Worm (Caenorhabditis elegans) whole organism, young adult: ENCODE data around the gene C01G12.16.

ENCODE experiments used
- B0035.1 ChIP-seq: sonication (generic microtip); optimal IDR thresholded peaks from 2 replicates; lab custom pipeline; 2016; ENCODE audit warnings: missing genetic modification characterization, mild to moderate bottlenecking, missing compliant biosample characterization, missing genotype, missing genetic modification reagents
- B0336.3 ChIP-seq: fragments of 200-800 bp; sonication (Bioruptor generic); IDR thresholded peaks from 2 replicates; pipeline ENCODE4 v1.3.6; 2022; ENCODE audit warnings: missing genetic modification characterization, missing compliant biosample characterization
- D2030.7 ChIP-seq: fragments of 200-800 bp; sonication (Bioruptor generic); IDR thresholded peaks from 2 replicates; pipeline ENCODE4 v1.3.6; 2022; ENCODE audit warnings: missing genetic modification reagents, missing genetic modification characterization, missing compliant biosample characterization
- F10E7.11 ChIP-seq: sonication (generic microtip); optimal IDR thresholded peaks from 2 replicates; lab custom pipeline; 2017; ENCODE audit warnings: mild to moderate bottlenecking, missing genetic modification characterization, moderate library complexity, missing compliant biosample characterization
- F37B4.10 ChIP-seq: fragments of 200-800 bp; sonication (Bioruptor generic); IDR thresholded peaks from 2 replicates; pipeline ENCODE4 v1.3.6; 2022; ENCODE audit warnings: missing genetic modification characterization, missing compliant biosample characterization
- F52B5.7 ChIP-seq: sonication (generic microtip); optimal IDR thresholded peaks from 2 replicates; lab custom pipeline; 2016; ENCODE audit warnings: mild to moderate bottlenecking, missing genetic modification characterization, missing compliant biosample characterization
- F57A8.1 ChIP-seq: fragments of 200-800 bp; sonication (Bioruptor generic); optimal IDR thresholded peaks from 2 replicates; lab custom pipeline; 2018; ENCODE audit warnings: mild to moderate bottlenecking, missing genetic modification characterization, moderate library complexity, missing compliant biosample characterization
- K12H6.12 ChIP-seq: fragments of 200-800 bp; sonication (Bioruptor generic); optimal IDR thresholded peaks from 2 replicates; lab custom pipeline; 2018; ENCODE audit warnings: mild to moderate bottlenecking, missing genetic modification characterization, missing compliant biosample characterization
- Y53F4B.3 ChIP-seq: fragments of 200-800 bp; sonication (Bioruptor generic); IDR thresholded peaks from 2 replicates; pipeline ENCODE4 v1.3.6; 2022; ENCODE audit warnings: missing genetic modification reagents, missing genetic modification characterization, missing compliant biosample characterization
- Y67H2A.10 ChIP-seq: fragments of 200-800 bp; sonication (Bioruptor generic); conservative IDR thresholded peaks from 2 replicates; pipeline ENCODE4 v1.3.6; 2022; ENCODE audit warnings: missing genetic modification reagents, missing genetic modification characterization, missing compliant biosample characterization
- Y95B8A.8 ChIP-seq: fragments of 200-800 bp; sonication (Bioruptor generic); IDR thresholded peaks from 2 replicates; pipeline ENCODE4 v1.3.6; 2022; ENCODE audit warnings: missing genetic modification reagents, missing genetic modification characterization, missing compliant biosample characterization
- ZK185.1 ChIP-seq: sonication (generic microtip); optimal IDR thresholded peaks from 2 replicates; lab custom pipeline; 2016; ENCODE audit warnings: mild to moderate bottlenecking, missing genetic modification characterization, missing compliant biosample characterization; ENCODE audit not compliant: poor library complexity, severe bottlenecking
- ama-1 ChIP-seq, 3 experiments: fragments of 150-350 bp in 1 of 3; sonication (generic microtip) in 2 of 3; optimal IDR thresholded peaks; 2 replicates each; lab custom pipeline; 2014 to 2018; ENCODE audit warnings: missing biosample characterization in 2 of 3, missing genetic modification characterization in 2 of 3, missing genetic modification reagents in 2 of 3
- aptf-3 ChIP-seq: fragments of 200-800 bp; sonication (Bioruptor generic); IDR thresholded peaks from 2 replicates; pipeline ENCODE4 v1.3.6; 2022; ENCODE audit warnings: missing genetic modification characterization, missing compliant biosample characterization
- atf-7 ChIP-seq: sonication (generic microtip); optimal IDR thresholded peaks from 2 replicates; lab custom pipeline; 2017; ENCODE audit warnings: mild to moderate bottlenecking, missing genetic modification characterization, missing compliant biosample characterization
- cebp-1 ChIP-seq, 2 experiments: fragments of 200-800 bp in 1 of 2; sonication (Bioruptor generic) in 1 of 2; sonication (generic microtip) in 1 of 2; IDR thresholded peaks in 1 of 2; optimal IDR thresholded peaks in 1 of 2; 2 replicates each; pipeline versions ENCODE4 v1.3.6 to Lab custom; 2017 to 2022; ENCODE audit warnings: missing compliant biosample characterization in 2 of 2, missing genetic modification characterization in 2 of 2, mild to moderate bottlenecking in 1 of 2, missing genetic modification reagents in 1 of 2, moderate library complexity in 1 of 2
- ceh-27 ChIP-seq: fragments of 200-800 bp; sonication (Bioruptor generic); optimal IDR thresholded peaks from 2 replicates; lab custom pipeline; 2018; ENCODE audit warnings: mild to moderate bottlenecking, missing genetic modification characterization, moderate library complexity, missing compliant biosample characterization
- ceh-58 ChIP-seq: fragments of 200-800 bp; sonication (Bioruptor generic); IDR thresholded peaks from 2 replicates; pipeline ENCODE4 v1.3.6; 2022; ENCODE audit warnings: missing genetic modification characterization, missing compliant biosample characterization
- dox-1 ChIP-seq: fragments of 200-800 bp; sonication (Bioruptor generic); IDR thresholded peaks from 2 replicates; pipeline ENCODE4 v1.3.6; 2022; ENCODE audit warnings: missing genetic modification reagents, missing genetic modification characterization, missing compliant biosample characterization
- dpff-1 ChIP-seq: sonication (generic microtip); optimal IDR thresholded peaks from 2 replicates; lab custom pipeline; 2017; ENCODE audit warnings: mild to moderate bottlenecking, missing genetic modification characterization, missing compliant biosample characterization
- dpl-1 ChIP-seq: fragments of 150-350 bp; optimal IDR thresholded peaks from 2 replicates; lab custom pipeline; 2014; ENCODE audit warnings: missing biosample characterization, missing genetic modification reagents, missing genetic modification characterization
- efl-1 ChIP-seq: fragments of 150-350 bp; optimal IDR thresholded peaks from 2 replicates; lab custom pipeline; 2014; ENCODE audit warnings: missing biosample characterization, missing genetic modification reagents, missing genetic modification characterization
- ekl-4 ChIP-seq: fragments of 200-800 bp; sonication (Bioruptor generic); IDR thresholded peaks from 2 replicates; pipeline ENCODE4 v1.3.6; 2022; ENCODE audit warnings: missing genetic modification reagents, missing genetic modification characterization, missing compliant biosample characterization
- him-1 ChIP-seq: sonication (generic microtip); optimal IDR thresholded peaks from 2 replicates; lab custom pipeline; 2016; ENCODE audit warnings: missing genotype, missing genetic modification reagents, missing genetic modification characterization, missing compliant biosample characterization
- hmg-1.2 ChIP-seq: fragments of 200-800 bp; sonication (Bioruptor generic); IDR thresholded peaks from 2 replicates; pipeline ENCODE4 v1.3.6; 2022; ENCODE audit warnings: missing genetic modification reagents, missing genetic modification characterization, missing compliant biosample characterization
- hrde-1 ChIP-seq: sonication (generic microtip); optimal IDR thresholded peaks from 2 replicates; lab custom pipeline; 2016; ENCODE audit warnings: missing genetic modification characterization, mild to moderate bottlenecking, missing compliant biosample characterization, moderate library complexity, missing genotype, missing genetic modification reagents, borderline replicate concordance
- lin-35 ChIP-seq, 3 experiments: fragments of 150-350 bp in 2 of 3; sonication (generic microtip) in 1 of 3; optimal IDR thresholded peaks; 2 replicates each; lab custom pipeline; 2014 to 2018; ENCODE audit warnings: missing biosample characterization in 3 of 3, missing genetic modification characterization in 3 of 3, missing genetic modification reagents in 3 of 3
- lin-40 ChIP-seq: sonication (generic microtip); optimal IDR thresholded peaks from 2 replicates; lab custom pipeline; 2016; ENCODE audit warnings: missing genetic modification characterization, mild to moderate bottlenecking, missing compliant biosample characterization, missing genotype, missing genetic modification reagents
- lin-54 ChIP-seq: fragments of 200-800 bp; sonication (Bioruptor generic); optimal IDR thresholded peaks from 2 replicates; lab custom pipeline; 2018; ENCODE audit warnings: mild to moderate bottlenecking, missing genetic modification characterization, missing compliant biosample characterization
- madf-10 ChIP-seq: sonication (generic microtip); optimal IDR thresholded peaks from 2 replicates; lab custom pipeline; 2016; ENCODE audit warnings: mild to moderate bottlenecking, missing genetic modification characterization, missing compliant biosample characterization
- mcd-1 ChIP-seq: fragments of 200-800 bp; sonication (Bioruptor generic); IDR thresholded peaks from 2 replicates; pipeline ENCODE4 v1.3.6; 2022; ENCODE audit warnings: missing genetic modification reagents, missing genetic modification characterization, missing compliant biosample characterization
- mes-4 ChIP-seq: sonication (generic microtip); optimal IDR thresholded peaks from 2 replicates; lab custom pipeline; 2016; ENCODE audit warnings: missing genotype, missing genetic modification characterization, missing compliant biosample characterization
- pbrm-1 ChIP-seq: fragments of 200-800 bp; sonication (Bioruptor generic); IDR thresholded peaks from 2 replicates; pipeline ENCODE4 v1.3.6; 2022; ENCODE audit warnings: missing genetic modification reagents, missing genetic modification characterization, missing compliant biosample characterization
- pha-4 ChIP-seq: fragments of 150-350 bp; sonication (generic microtip); optimal IDR thresholded peaks from 2 replicates; lab custom pipeline; 2014; ENCODE audit warnings: missing biosample characterization, missing genetic modification reagents, missing genetic modification characterization
- rcor-1 ChIP-seq: fragments of 200-800 bp; sonication (Bioruptor generic); IDR thresholded peaks from 2 replicates; pipeline ENCODE4 v1.3.6; 2022; ENCODE audit warnings: missing genetic modification reagents, missing genetic modification characterization, missing compliant biosample characterization
- repo-1 ChIP-seq: sonication (generic microtip); optimal IDR thresholded peaks from 2 replicates; lab custom pipeline; 2017; ENCODE audit warnings: mild to moderate bottlenecking, missing genetic modification characterization, missing compliant biosample characterization
- rpc-1 ChIP-seq, 2 experiments: fragments of 150-350 bp in 1 of 2; sonication (generic microtip) in 1 of 2; optimal IDR thresholded peaks; 2 replicates each; lab custom pipeline; 2014 to 2018; ENCODE audit warnings: missing biosample characterization in 1 of 2, missing genetic modification characterization in 1 of 2, missing genetic modification reagents in 1 of 2, missing genotype in 1 of 2
- snpc-1.1 ChIP-seq: sonication (generic microtip); optimal IDR thresholded peaks from 2 replicates; lab custom pipeline; 2017; ENCODE audit warnings: missing genetic modification characterization, mild to moderate bottlenecking, missing compliant biosample characterization, antibody characterized with exemption, moderate library complexity, missing genotype, missing genetic modification reagents; ENCODE audit not compliant: insufficient read depth
- snpc-4 ChIP-seq, 5 experiments: fragments of 150-350 bp in 1 of 5; sonication (generic microtip) in 4 of 5; optimal IDR thresholded peaks; 2 replicates each; lab custom pipeline; 2014 to 2018; ENCODE audit warnings: missing genetic modification characterization in 5 of 5, missing biosample characterization in 3 of 5, antibody characterized with exemption in 2 of 5, mild to moderate bottlenecking in 2 of 5, missing compliant biosample characterization in 2 of 5, missing genotype in 2 of 5, moderate library complexity in 2 of 5, missing genetic modification reagents in 1 of 5
- somi-1 ChIP-seq: fragments of 200-800 bp; sonication (Bioruptor generic); optimal IDR thresholded peaks from 2 replicates; lab custom pipeline; 2018; ENCODE audit warnings: mild to moderate bottlenecking, missing genetic modification characterization, missing compliant biosample characterization
- sptf-2 ChIP-seq: fragments of 200-800 bp; sonication (Bioruptor generic); optimal IDR thresholded peaks from 2 replicates; lab custom pipeline; 2018; ENCODE audit warnings: mild to moderate bottlenecking, missing genetic modification characterization, missing compliant biosample characterization
- tbx-9 ChIP-seq: sonication (generic microtip); optimal IDR thresholded peaks from 2 replicates; lab custom pipeline; 2016; ENCODE audit warnings: borderline replicate concordance, missing genetic modification characterization, inconsistent platforms, missing compliant biosample characterization
- unc-62 ChIP-seq: fragments of 150-350 bp; optimal IDR thresholded peaks from 2 replicates; lab custom pipeline; 2014; ENCODE audit warnings: missing biosample characterization, missing genetic modification reagents, missing genetic modification characterization
- ztf-26 ChIP-seq: sonication (generic microtip); optimal IDR thresholded peaks from 2 replicates; lab custom pipeline; 2017; ENCODE audit warnings: missing genetic modification characterization, missing compliant biosample characterization
- ztf-28 ChIP-seq: fragments of 200-800 bp; sonication (Bioruptor generic); IDR thresholded peaks from 2 replicates; pipeline ENCODE4 v1.3.6; 2022; ENCODE audit warnings: missing genetic modification reagents, missing genetic modification characterization, missing compliant biosample characterization
- ztf-6 ChIP-seq: fragments of 200-800 bp; sonication (Bioruptor generic); IDR thresholded peaks from 2 replicates; pipeline ENCODE4 v1.3.6; 2022; ENCODE audit warnings: missing genetic modification reagents, missing genetic modification characterization, missing compliant biosample characterization

Gene C01G12.16

DNA sequence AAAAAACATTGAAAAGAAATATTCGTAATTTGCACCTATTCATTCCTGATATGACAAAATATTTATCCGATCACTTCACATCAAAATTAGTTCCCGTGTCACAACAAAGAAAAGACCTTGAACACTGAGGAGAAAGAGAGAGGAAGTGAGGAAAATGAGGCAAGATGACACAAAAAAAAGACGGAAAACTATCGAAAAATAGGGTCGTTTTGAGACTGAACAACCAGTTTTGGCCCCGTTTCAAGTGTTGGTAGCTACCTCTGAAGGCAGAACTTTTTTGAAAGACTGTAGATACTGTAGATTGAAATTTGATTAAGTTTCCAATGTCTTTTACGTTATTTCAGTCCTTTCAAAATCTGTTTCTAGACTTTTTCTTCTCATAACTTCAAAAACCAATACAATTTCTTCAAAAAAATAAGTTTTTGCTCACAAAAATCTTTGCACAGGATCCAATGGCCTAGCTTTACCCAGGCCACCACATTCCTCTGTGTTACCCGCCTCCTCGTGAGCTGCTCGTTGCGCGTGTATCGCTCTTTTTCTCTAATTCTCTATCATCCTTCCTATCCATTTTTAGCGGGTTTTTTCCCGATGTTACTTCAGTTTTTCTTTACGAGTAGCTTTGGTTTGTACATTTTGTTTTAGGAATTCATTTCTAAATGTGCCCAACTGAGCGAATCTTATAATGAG is 35.4 kb downstream of the C01G12.16 start:
- no peak for TF ChIP-seq F37B4.10 (GFP tag; lab: Robert Waterston, UW)
- TF ChIP-seq F52B5.7 (tag; lab: Kevin White, UChicago): no peak
- peak; percentile 26 for TF ChIP-seq K12H6.12 (tag; lab: Kevin White, UChicago)
- no peak for TF ChIP-seq cebp-1 (GFP tag; IDR thresholded peaks at IDR 0.05; lab: Robert Waterston, UW)
- peak; percentile 45 for TF ChIP-seq cebp-1 (tag; optimal IDR thresholded peaks at IDR 0.05; lab: Kevin White, UChicago)
- no peak for TF ChIP-seq madf-10 (tag; lab: Kevin White, UChicago)
- TF ChIP-seq ama-1 (optimal IDR thresholded peaks at IDR 0.05; lab: Kevin White, UChicago): no peak
- TF ChIP-seq ama-1 (GFP tag; optimal IDR thresholded peaks at IDR 0.05; lab: Kevin White, UChicago): no peak
- no peak for TF ChIP-seq rpc-1 (optimal IDR thresholded peaks at IDR 0.05; lab: Kevin White, UChicago)
- TF ChIP-seq rpc-1 (tag; optimal IDR thresholded peaks at IDR 0.05; lab: Kevin White, UChicago): no peak
- TF ChIP-seq B0035.1: no peak
- no peak for TF ChIP-seq rcor-1 (GFP tag; lab: Robert Waterston, UW)
- no peak for TF ChIP-seq ztf-28 (GFP tag; lab: Robert Waterston, UW)
- TF ChIP-seq unc-62 (GFP tag; lab: Kevin White, UChicago): no peak
- TF ChIP-seq mcd-1 (GFP tag; lab: Robert Waterston, UW): 0 out of 2 replicates have a peak, but pooled peaks have one; percentile 25
- TF ChIP-seq hrde-1: no peak
- TF ChIP-seq Y95B8A.8 (GFP tag; lab: Robert Waterston, UW): no peak
- 0 out of 2 replicates have a peak, but pooled peaks have one; percentile 13 for TF ChIP-seq ztf-6 (GFP tag; lab: Robert Waterston, UW)
- TF ChIP-seq tbx-9 (tag; lab: Kevin White, UChicago): no peak
- TF ChIP-seq dox-1: 0 out of 2 replicates have a peak, but pooled peaks have one; percentile 20
- TF ChIP-seq lin-40: no peak
- TF ChIP-seq ztf-26 (tag; lab: Kevin White, UChicago): no peak
- no peak for TF ChIP-seq repo-1 (tag; lab: Kevin White, UChicago)
- TF ChIP-seq Y67H2A.10 (GFP tag; lab: Robert Waterston, UW): 0 out of 2 replicates have a peak, but pooled peaks have one; percentile 14
- TF ChIP-seq ZK185.1: peak; percentile 11
- no peak for TF ChIP-seq snpc-4 (GFP tag; optimal IDR thresholded peaks at IDR 0.05; lab: Kevin White, UChicago)
- TF ChIP-seq snpc-4 (tag; optimal IDR thresholded peaks at IDR 0.05; lab: Kevin White, UChicago): no peak
- TF ChIP-seq aptf-3 (GFP tag; lab: Robert Waterston, UW): no peak
- TF ChIP-seq hmg-1.2 (GFP tag; lab: Robert Waterston, UW): peak; percentile 66; the same call in 1 of the 2 replicates
- TF ChIP-seq dpff-1 (tag; lab: Kevin White, UChicago): no peak
- no peak for TF ChIP-seq F10E7.11
- TF ChIP-seq ekl-4: peak; percentile 31; the same call in 1 of the 2 replicates
- no peak for TF ChIP-seq ceh-58 (GFP tag; lab: Robert Waterston, UW)
- peak; percentile 19 for TF ChIP-seq ceh-27 (GFP tag; lab: Kevin White, UChicago)
- peak in 1 of 3 experiments; percentile 23 for TF ChIP-seq lin-35 (GFP tag; optimal IDR thresholded peaks at IDR 0.05; lab: Kevin White, UChicago)
- peak; percentile 57 for TF ChIP-seq efl-1 (GFP tag; lab: Kevin White, UChicago)
- TF ChIP-seq dpl-1 (GFP tag; lab: Kevin White, UChicago): no peak
- 0 out of 2 replicates have a peak, but pooled peaks have one; percentile 18 for TF ChIP-seq D2030.7 (GFP tag; lab: Robert Waterston, UW)
- TF ChIP-seq F57A8.1 (GFP tag; lab: Kevin White, UChicago): no peak
- TF ChIP-seq, all 124 proteins: peak for 13

DNA sequence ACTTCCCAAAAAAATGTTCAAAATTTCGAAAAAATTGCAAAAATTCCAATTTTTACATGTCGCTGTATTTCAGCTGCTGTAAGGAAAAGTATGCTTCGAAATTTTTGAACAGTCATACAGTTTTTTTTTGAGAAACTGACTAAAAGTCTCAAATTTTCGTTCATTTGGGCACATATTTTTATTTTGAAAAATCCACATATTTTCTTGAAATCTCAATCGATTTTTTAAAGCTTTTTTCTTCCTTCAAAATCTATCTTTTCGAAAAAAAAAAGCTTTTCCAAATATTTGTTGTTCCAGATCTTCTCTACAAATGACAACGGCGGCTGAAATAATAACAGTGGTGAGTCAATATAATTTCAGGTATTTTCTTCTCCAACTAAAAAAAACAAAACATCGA is 35.9 kb downstream of the C01G12.16 start, which contains the start of gene asd-1:
asd-1 (plus strand) TSS at position 298 of the 397 bp plus-strand sequence.
- TF ChIP-seq aptf-3 (GFP tag; lab: Robert Waterston, UW): no peak
- TF ChIP-seq snpc-1.1: no peak
- TF ChIP-seq ceh-58 (GFP tag; lab: Robert Waterston, UW): no peak
- no peak for TF ChIP-seq mes-4 (tag; lab: Kevin White, UChicago)
- no peak for TF ChIP-seq B0336.3
- TF ChIP-seq Y53F4B.3 (GFP tag; lab: Robert Waterston, UW): no peak
- TF ChIP-seq lin-54 (GFP tag; lab: Kevin White, UChicago): no peak
- no peak for TF ChIP-seq somi-1 (GFP tag; lab: Kevin White, UChicago)
- TF ChIP-seq atf-7 (tag; lab: Kevin White, UChicago): no peak
- TF ChIP-seq sptf-2: no peak
- no peak for TF ChIP-seq pbrm-1 (GFP tag; lab: Robert Waterston, UW)
- TF ChIP-seq rcor-1 (GFP tag; lab: Robert Waterston, UW): no peak
- TF ChIP-seq him-1 (tag; lab: Kevin White, UChicago): no peak
- TF ChIP-seq pha-4 (tag; lab: Kevin White, UChicago): no peak
